Worm (Caenorhabditis elegans): ENCODE results near the gene str-209.

ce11 chrV:4918664-4919257 lies 30.0 kb upstream of the str-209 start, which contains the start of gene C02E7.6:
- TF ChIP-seq ztf-7 (tag; optimal IDR thresholded peaks at IDR 0.05) (no peak), fos-1 (tag; optimal IDR thresholded peaks at IDR 0.05) (no peak), nhr-28 (tag; optimal IDR thresholded peaks at IDR 0.05) (peak; percentile 30), arid-1 (GFP tag; conservative IDR thresholded peaks at IDR 0.05) (no peak), daf-8 (GFP tag; IDR thresholded peaks at IDR 0.05) (no peak), lsy-2 (tag; optimal IDR thresholded peaks at IDR 0.05) (no peak), madf-5 (GFP tag; IDR thresholded peaks at IDR 0.05) (no peak), ZK546.5 (tag; optimal IDR thresholded peaks at IDR 0.05) (no peak), skn-1 (tag; optimal IDR thresholded peaks at IDR 0.05) (no peak), nhr-25 (tag; optimal IDR thresholded peaks at IDR 0.05; ENCODE audit: borderline replicate concordance, insufficient read depth) (no peak), nhr-237 (tag; optimal IDR thresholded peaks at IDR 0.05) (no peak), spr-3 (GFP tag; optimal IDR thresholded peaks at IDR 0.05) (no peak)
